Worm (Caenorhabditis elegans) whole organism, L2 larva: Measurements from ENCODE around the gene spl-1.

Experiments
- crh-2 ChIP-seq: sonication (generic microtip); optimal IDR thresholded peaks from 2 replicates; lab custom pipeline; 2017; ENCODE audit warnings: missing biosample characterization, missing genetic modification characterization
- nhr-12 ChIP-seq: fragments of 150-350 bp; optimal IDR thresholded peaks from 2 replicates; lab custom pipeline; 2014; ENCODE audit warnings: missing biosample characterization, missing genetic modification characterization

DNA sequence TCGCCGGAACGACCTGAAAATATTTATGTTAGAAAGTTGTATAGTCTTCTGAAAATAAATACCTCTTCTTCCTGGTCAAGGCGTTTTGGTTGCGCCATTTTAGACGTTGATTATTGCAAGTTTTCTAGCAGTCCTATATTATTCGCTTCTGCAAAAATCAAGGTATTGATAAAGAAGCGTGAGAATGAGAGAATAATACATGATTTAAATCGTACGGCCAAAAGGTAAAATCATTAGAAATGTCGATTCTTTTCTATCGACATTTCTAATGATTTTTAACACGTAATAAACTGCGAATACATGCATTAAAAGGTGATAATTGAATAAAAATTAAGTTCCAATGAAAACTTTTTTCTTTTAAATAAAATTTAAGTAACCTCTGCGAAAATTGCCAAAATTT lies 7.1 kb downstream of the spl-1 start, which contains the start of gene fln-1:
- no peak for TF ChIP-seq crh-2 (tag; lab: Kevin White, UChicago)
- no peak for TF ChIP-seq nhr-12 (tag; lab: Kevin White, UChicago)
